Worm (Caenorhabditis elegans): ENCODE data around the gene ZK354.2.

DNA sequence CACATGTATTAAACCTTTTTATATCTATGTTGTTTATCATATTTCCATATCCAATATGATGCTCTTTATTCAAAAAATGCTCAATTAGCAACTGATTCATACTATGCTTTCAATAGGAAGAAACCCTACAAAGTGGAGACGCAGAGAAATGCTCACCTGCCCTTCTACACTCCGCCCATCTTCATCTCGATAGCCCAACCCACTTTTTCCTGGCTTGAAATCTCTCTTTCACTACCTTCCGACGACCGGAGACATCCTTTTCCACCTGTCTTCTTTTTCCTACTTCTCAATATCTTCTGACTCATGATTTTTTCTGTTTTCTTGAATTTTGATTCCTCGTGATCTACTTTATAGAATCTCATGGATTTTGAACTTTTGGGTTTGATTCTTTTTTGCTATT is 24.3 kb upstream of the ZK354.2 start:
- TF ChIP-seq cey-2 (tag; optimal IDR thresholded peaks at IDR 0.05; ENCODE audit: borderline replicate concordance, insufficient read depth): no peak
- TF ChIP-seq ama-1 (optimal IDR thresholded peaks at IDR 0.05): no peak
- TF ChIP-seq ceh-32 (tag; optimal IDR thresholded peaks at IDR 0.05; ENCODE audit: poor library complexity): no peak
- TF ChIP-seq pqm-1 (tag; optimal IDR thresholded peaks at IDR 0.05): no peak
- no peak for TF ChIP-seq ceh-82 (tag; optimal IDR thresholded peaks at IDR 0.05)
- TF ChIP-seq lin-39 (tag; optimal IDR thresholded peaks at IDR 0.05): no peak
